Worm (Caenorhabditis elegans): ENCODE measurements around the gene cld-1.

DNA sequence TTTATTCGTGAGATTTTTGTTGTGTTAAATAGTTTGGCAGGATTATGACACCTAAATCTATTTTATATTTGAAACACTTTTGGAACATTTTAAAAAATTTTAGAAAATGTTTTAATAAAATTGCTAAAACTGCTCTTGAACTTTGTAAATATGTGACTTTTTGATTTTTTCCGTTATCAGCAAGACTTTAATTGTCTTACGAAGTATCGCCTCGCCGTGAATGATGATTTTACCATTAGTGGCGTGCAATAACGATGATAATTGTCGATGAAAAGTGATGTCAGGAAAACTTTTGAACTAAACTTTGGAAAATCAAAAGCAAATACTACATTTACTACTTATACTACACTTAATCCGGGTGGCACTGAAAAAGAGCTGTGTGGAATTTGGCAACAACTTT lies 15.5 kb downstream of the cld-1 start:
- TF ChIP-seq F37B4.10 (GFP tag; IDR thresholded peaks at IDR 0.05) (no peak), unc-62 (GFP tag; optimal IDR thresholded peaks at IDR 0.05) (no peak), F49E8.2 (tag; optimal IDR thresholded peaks at IDR 0.05; ENCODE audit: insufficient read depth) (no peak), ama-1 (optimal IDR thresholded peaks at IDR 0.05) (no peak), ama-1 (GFP tag; optimal IDR thresholded peaks at IDR 0.05) (no peak), ceh-40 (GFP tag; IDR thresholded peaks at IDR 0.05) (no peak), B0261.1 (tag; optimal IDR thresholded peaks at IDR 0.05) (no peak), ceh-100 (GFP tag; IDR thresholded peaks at IDR 0.05) (no peak), cebp-1 (GFP tag; IDR thresholded peaks at IDR 0.05) (no peak), cebp-1 (tag; optimal IDR thresholded peaks at IDR 0.05) (no peak), snpc-3.4 (tag; optimal IDR thresholded peaks at IDR 0.05) (no peak)
